Worm (Caenorhabditis elegans) whole organism, L4/young adult: Measurements from ENCODE around the gene T28A11.17.

Experiments used
- W03F9.2 ChIP-seq: fragments of 150-350 bp; optimal IDR thresholded peaks from 2 replicates; lab custom pipeline; 2014; ENCODE audit warnings: missing biosample characterization, missing genetic modification characterization
- dao-5 ChIP-seq: sonication (generic microtip); optimal IDR thresholded peaks from 2 replicates; lab custom pipeline; 2016; ENCODE audit warnings: missing genotype, missing genetic modification characterization, moderate library complexity, missing compliant biosample characterization
- him-1 ChIP-seq: sonication (generic microtip); optimal IDR thresholded peaks from 2 replicates; lab custom pipeline; 2016; ENCODE audit warnings: missing genotype, missing genetic modification reagents, missing genetic modification characterization, missing compliant biosample characterization

DNA sequence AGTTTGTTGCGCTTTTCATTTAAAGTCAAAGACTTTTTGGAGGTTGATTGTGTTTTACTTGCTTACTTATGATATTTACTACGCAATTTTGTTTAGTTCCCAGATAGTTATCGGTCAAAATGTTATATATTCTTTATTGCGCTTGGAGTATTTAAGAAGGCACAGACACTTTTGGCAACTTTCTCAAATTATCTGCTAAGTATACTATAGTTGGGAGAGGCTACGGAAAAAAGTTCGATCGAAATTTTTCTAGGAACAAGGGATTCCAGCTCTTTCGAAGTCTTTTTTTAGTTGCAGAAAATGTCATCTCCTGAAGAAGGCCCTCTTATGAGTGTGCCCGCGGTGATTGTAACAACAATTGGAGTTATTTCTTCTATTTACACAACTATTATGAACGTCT lies 6.0 kb downstream of the T28A11.17 start, which contains the start of gene srbc-5:
- no peak for TF ChIP-seq dao-5 (tag; lab: Kevin White, UChicago)
- TF ChIP-seq W03F9.2, result no peak
- TF ChIP-seq him-1 (tag; lab: Kevin White, UChicago), result no peak
